Worm (Caenorhabditis elegans): Measurements from ENCODE around the gene F35B3.7.

F35B3.7 gene

DNA sequence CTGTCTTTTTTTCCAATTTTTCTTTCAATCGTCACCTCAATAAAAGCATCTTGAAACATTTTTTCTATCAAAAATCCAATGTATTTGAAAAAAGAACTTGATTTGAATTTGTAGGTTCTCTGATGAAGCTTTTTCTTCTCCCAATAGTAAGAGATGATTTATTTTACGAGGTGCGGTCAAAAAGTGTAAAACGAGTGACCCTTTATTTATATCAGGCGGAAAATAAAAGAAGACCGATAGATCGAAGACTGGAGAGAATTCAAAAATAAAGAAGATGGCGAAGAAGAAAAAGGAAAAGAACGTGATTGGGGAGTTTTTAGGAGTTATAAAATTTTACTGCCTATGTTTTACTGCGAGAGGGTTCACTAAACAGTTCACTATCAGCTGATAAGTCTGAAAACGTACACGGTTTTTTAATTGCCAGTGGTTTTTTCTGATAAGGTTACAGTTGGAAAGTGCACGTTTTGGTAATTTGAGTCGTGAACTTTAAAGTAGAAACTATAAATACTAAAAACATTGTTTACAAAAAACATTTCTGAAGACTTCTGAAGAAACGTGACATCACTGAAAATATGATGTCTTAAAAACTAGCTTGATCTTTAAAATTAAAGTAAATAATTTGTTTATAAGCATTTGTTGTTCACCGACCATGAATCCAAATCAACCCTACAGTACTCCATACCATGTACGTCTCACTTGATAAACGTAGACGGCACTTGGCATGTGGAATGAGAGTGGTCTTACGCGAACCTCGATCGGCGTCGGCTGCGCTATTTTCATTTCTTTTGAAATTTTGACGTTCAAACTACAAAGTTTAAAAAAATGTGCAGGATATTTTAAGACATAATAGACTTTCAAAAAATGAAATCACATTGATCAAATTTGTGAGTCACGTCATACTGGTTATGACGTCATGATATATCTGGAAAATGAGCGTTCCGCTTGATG lies 13.2 kb upstream of the F35B3.7 start (continued):
- no peak for TF ChIP-seq elt-3 (tag; optimal IDR thresholded peaks at IDR 0.05)
- peak; percentile 30 for TF ChIP-seq snpc-4 (tag; optimal IDR thresholded peaks at IDR 0.05)
- TF ChIP-seq pax-3 (tag; optimal IDR thresholded peaks at IDR 0.05) = no peak
- no peak for TF ChIP-seq vab-15 (tag; optimal IDR thresholded peaks at IDR 0.05)
- no peak for TF ChIP-seq xbp-1 (tag; optimal IDR thresholded peaks at IDR 0.05)

DNA sequence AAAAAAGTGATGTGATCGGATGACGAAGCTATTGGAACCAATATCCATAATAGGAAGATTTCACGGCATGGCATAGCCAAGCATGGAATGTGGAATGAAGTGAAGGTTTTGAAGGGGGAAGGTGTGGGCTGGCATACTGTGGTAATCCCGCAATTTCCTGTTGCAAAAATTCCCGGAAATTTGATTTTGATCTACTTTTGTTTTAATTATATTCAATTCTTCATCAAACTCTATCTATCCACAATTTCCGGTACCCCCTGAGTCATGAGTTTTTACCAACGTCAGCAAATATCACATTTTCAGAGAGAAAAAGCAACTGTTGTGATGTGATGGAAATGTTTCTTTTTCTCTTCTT lies 12.6 kb upstream of the F35B3.7 start, which contains the start of gene gcy-11:
TSS of gene gcy-11 (minus strand) at position 101 of the 355 bp plus-strand sequence.
- TF ChIP-seq irx-1 (tag; optimal IDR thresholded peaks at IDR 0.05) = no peak
- TF ChIP-seq Y116A8C.19 (tag; optimal IDR thresholded peaks at IDR 0.05; ENCODE audit: borderline replicate concordance) = no peak
- TF ChIP-seq rnt-1 (tag; optimal IDR thresholded peaks at IDR 0.05) = peak; percentile 37
- TF ChIP-seq tbx-2 (tag; optimal IDR thresholded peaks at IDR 0.05) = no peak
- no peak for TF ChIP-seq hpl-2 (GFP tag; optimal IDR thresholded peaks at IDR 0.05)
- TF ChIP-seq unc-98 (GFP tag; IDR thresholded peaks at IDR 0.05) = no peak
- peak; percentile 60 for TF ChIP-seq nhr-71 (tag; optimal IDR thresholded peaks at IDR 0.05)
- no peak for TF ChIP-seq fkh-10 (GFP tag; optimal IDR thresholded peaks at IDR 0.05)
- TF ChIP-seq lin-39 (tag; optimal IDR thresholded peaks at IDR 0.05) = peak; percentile 10
- TF ChIP-seq alr-1 (tag; optimal IDR thresholded peaks at IDR 0.05; ENCODE audit: borderline replicate concordance) = no peak
- TF ChIP-seq lsy-2 (tag; optimal IDR thresholded peaks at IDR 0.05) = peak; percentile 15 to 18
- TF ChIP-seq skn-1 (tag; optimal IDR thresholded peaks at IDR 0.05) = no peak
- TF ChIP-seq lin-35 (GFP tag; optimal IDR thresholded peaks at IDR 0.05) = no peak
- TF ChIP-seq grh-1 (GFP tag; IDR thresholded peaks at IDR 0.05) = no peak
- no peak for TF ChIP-seq nhr-84 (tag; optimal IDR thresholded peaks at IDR 0.05)
- no peak for TF ChIP-seq egl-27 (tag; optimal IDR thresholded peaks at IDR 0.05)
- TF ChIP-seq egl-13 (tag; optimal IDR thresholded peaks at IDR 0.05) = no peak
- no peak for TF ChIP-seq pag-3 (tag; optimal IDR thresholded peaks at IDR 0.05; ENCODE audit: borderline replicate concordance, insufficient read depth)
- TF ChIP-seq aha-1 (tag; optimal IDR thresholded peaks at IDR 0.05) = no peak
- TF ChIP-seq lir-3 (tag; optimal IDR thresholded peaks at IDR 0.05; ENCODE audit: poor library complexity) = no peak
- no peak for TF ChIP-seq lin-14 (GFP tag; optimal IDR thresholded peaks at IDR 0.05)
- TF ChIP-seq fkh-8 (tag; optimal IDR thresholded peaks at IDR 0.05) = peak; percentile 23
- TF ChIP-seq unc-30 (tag; optimal IDR thresholded peaks at IDR 0.05) = no peak
- no peak for TF ChIP-seq elt-2 (tag; optimal IDR thresholded peaks at IDR 0.05)
- peak; percentile 6 for TF ChIP-seq snu-23 (GFP tag; optimal IDR thresholded peaks at IDR 0.05)

DNA sequence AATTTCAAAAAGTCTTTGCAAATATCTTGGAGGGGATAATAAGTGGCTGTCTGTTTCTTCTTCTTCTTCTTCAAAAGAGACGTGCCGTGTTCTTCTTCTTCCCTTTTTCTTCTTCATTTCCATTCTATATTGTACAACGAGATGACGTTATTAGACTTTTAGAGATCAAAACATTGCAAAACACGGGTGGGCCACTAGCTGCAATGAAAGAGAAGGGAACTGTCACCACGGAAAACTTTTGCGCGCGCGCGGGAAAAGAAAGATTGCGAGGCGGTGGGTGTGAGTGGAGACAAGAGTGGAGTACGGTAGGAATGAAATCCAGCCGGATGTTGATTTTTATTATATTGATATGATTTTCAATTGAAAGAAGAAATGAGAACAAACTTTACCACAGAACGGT lies 11.2 kb upstream of the F35B3.7 start:
- TF ChIP-seq dsc-1 (tag; optimal IDR thresholded peaks at IDR 0.05) (no peak), nhr-85 (tag) (peak; percentile 68), ceh-90 (tag; optimal IDR thresholded peaks at IDR 0.05) (no peak), ceh-63 (GFP tag; optimal IDR thresholded peaks at IDR 0.05) (no peak), mep-1 (tag; optimal IDR thresholded peaks at IDR 0.05) (no peak), mdl-1 (tag; optimal IDR thresholded peaks at IDR 0.05) (peak in 1 of 2 experiments; percentile 21), ceh-82 (tag; optimal IDR thresholded peaks at IDR 0.05) (no peak), ets-5 (GFP tag; IDR thresholded peaks at IDR 0.05) (no peak), dpl-1 (GFP tag; optimal IDR thresholded peaks at IDR 0.05) (peak in 1 of 3 experiments; percentile 15), lin-13 (GFP tag; optimal IDR thresholded peaks at IDR 0.05) (peak; percentile 30), vab-15 (tag; optimal IDR thresholded peaks at IDR 0.05) (no peak), zip-4 (GFP tag; optimal IDR thresholded peaks at IDR 0.05) (no peak), elt-3 (tag; optimal IDR thresholded peaks at IDR 0.05) (peak in 2 of 6 experiments; percentile 22 to 64), ztf-4 (tag; optimal IDR thresholded peaks at IDR 0.05) (no peak), nhr-76 (tag; optimal IDR thresholded peaks at IDR 0.05) (no peak), nhr-11 (tag; optimal IDR thresholded peaks at IDR 0.05) (no peak), aly-2 (tag; optimal IDR thresholded peaks at IDR 0.05) (no peak), zag-1 (tag; optimal IDR thresholded peaks at IDR 0.05) (no peak), fos-1 (tag; optimal IDR thresholded peaks at IDR 0.05) (no peak), C04F5.9 (tag; optimal IDR thresholded peaks at IDR 0.05) (no peak), grh-1 (GFP tag; IDR thresholded peaks at IDR 0.05) (no peak), pag-3 (tag; optimal IDR thresholded peaks at IDR 0.05; ENCODE audit: borderline replicate concordance, insufficient read depth) (no peak)

All from whole organism, L1 larva.